Worm (Caenorhabditis elegans): ENCODE results near the gene clec-242.

DNA sequence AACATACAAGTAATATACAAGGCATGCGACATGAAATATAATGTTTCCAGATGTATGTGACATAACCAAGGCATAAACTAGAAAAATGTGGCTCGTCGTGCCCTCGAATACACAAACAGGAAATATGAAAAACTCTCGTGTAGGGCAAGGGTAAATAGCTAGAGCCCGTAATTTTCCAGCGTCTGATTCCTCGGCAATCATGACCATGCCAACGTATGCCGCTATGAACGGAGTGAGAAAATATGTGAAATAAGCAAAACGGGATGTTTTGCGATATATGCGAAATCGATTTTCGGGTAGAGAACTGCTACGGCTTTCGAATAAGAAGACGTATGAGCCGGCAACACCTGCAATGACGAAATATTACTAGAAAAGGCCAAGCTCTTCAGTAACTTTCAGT is 19.9 kb downstream of the clec-242 start, which contains the start of gene scl-25:
- TF ChIP-seq cog-1 (tag; optimal IDR thresholded peaks at IDR 0.05) (no peak), ztf-29 (GFP tag; IDR thresholded peaks at IDR 0.05) (no peak)
